Worm (Caenorhabditis elegans) whole organism, mixed stage, embryonic: ENCODE data around the gene F19H6.6.
A peak's percentile ranks its signal among the peaks of the same experiment; 100 is the strongest.

ENCODE experiments used
- M03D4.4 ChIP-seq: sonication (generic microtip); optimal IDR thresholded peaks from 2 replicates; lab custom pipeline; 2017; ENCODE audit warnings: mild to moderate bottlenecking, missing genetic modification characterization, missing compliant biosample characterization
- bed-3 ChIP-seq: fragments of 200-800 bp; sonication (Bioruptor generic); optimal IDR thresholded peaks from 3 replicates; lab custom pipeline; 2018; ENCODE audit warnings: mild to moderate bottlenecking, missing genetic modification characterization, moderate library complexity, missing compliant biosample characterization
- blmp-1 ChIP-seq: fragments of 150-350 bp; optimal IDR thresholded peaks from 2 replicates; lab custom pipeline; 2014; ENCODE audit warnings: missing biosample characterization, missing genetic modification characterization
- ceh-39 ChIP-seq: fragments of 150-350 bp; optimal IDR thresholded peaks from 2 replicates; lab custom pipeline; 2014; ENCODE audit warnings: missing biosample characterization, missing genetic modification characterization
- ceh-43 ChIP-seq: fragments of 200-800 bp; sonication (Bioruptor generic); optimal IDR thresholded peaks from 2 replicates; lab custom pipeline; 2018; ENCODE audit warnings: mild to moderate bottlenecking, missing genetic modification characterization, moderate library complexity, missing compliant biosample characterization
- ceh-83 ChIP-seq: fragments of 200-800 bp; sonication (Bioruptor generic); optimal IDR thresholded peaks from 2 replicates; lab custom pipeline; 2018; ENCODE audit warnings: mild to moderate bottlenecking, missing genetic modification characterization, missing compliant biosample characterization
- ces-1 ChIP-seq: fragments of 150-350 bp; optimal IDR thresholded peaks from 2 replicates; lab custom pipeline; 2014; ENCODE audit warnings: missing biosample characterization, missing genetic modification reagents, missing genetic modification characterization
- cnd-1 ChIP-seq: fragments of 200-800 bp; sonication (Bioruptor generic); optimal IDR thresholded peaks from 2 replicates; lab custom pipeline; 2018; ENCODE audit warnings: mild to moderate bottlenecking, missing genetic modification characterization, missing compliant biosample characterization
- drap-1 ChIP-seq: fragments of 200-800 bp; sonication (Bioruptor generic); optimal IDR thresholded peaks from 3 replicates; lab custom pipeline; 2018; ENCODE audit warnings: mild to moderate bottlenecking, missing genetic modification characterization, missing compliant biosample characterization
- elt-1 ChIP-seq: sonication (generic microtip); optimal IDR thresholded peaks from 2 replicates; lab custom pipeline; 2017; ENCODE audit warnings: missing genetic modification characterization, mild to moderate bottlenecking, missing compliant biosample characterization, antibody characterized with exemption, moderate library complexity, borderline replicate concordance; ENCODE audit not compliant: insufficient read depth
- elt-3 ChIP-seq: fragments of 150-350 bp; optimal IDR thresholded peaks from 2 replicates; lab custom pipeline; 2014; ENCODE audit warnings: missing biosample characterization, missing genetic modification characterization
- ham-2 ChIP-seq: fragments of 200-800 bp; sonication (Bioruptor generic); optimal IDR thresholded peaks from 2 replicates; lab custom pipeline; 2018; ENCODE audit warnings: mild to moderate bottlenecking, missing genetic modification characterization, missing compliant biosample characterization
- hlh-1 ChIP-seq: fragments of 150-350 bp; optimal IDR thresholded peaks from 2 replicates; lab custom pipeline; 2014; ENCODE audit warnings: missing biosample characterization, missing genetic modification reagents, missing genetic modification characterization
- lin-13 ChIP-seq: fragments of 150-350 bp; optimal IDR thresholded peaks from 2 replicates; lab custom pipeline; 2014; ENCODE audit warnings: missing biosample characterization, missing genetic modification characterization
- lin-32 ChIP-seq: fragments of 200-800 bp; sonication (Bioruptor generic); optimal IDR thresholded peaks from 2 replicates; lab custom pipeline; 2018; ENCODE audit warnings: mild to moderate bottlenecking, missing genetic modification characterization, missing compliant biosample characterization
- lsy-2 ChIP-seq: fragments of 150-350 bp; optimal IDR thresholded peaks from 2 replicates; lab custom pipeline; 2014; ENCODE audit warnings: missing biosample characterization, missing genetic modification characterization
- mab-5 ChIP-seq: fragments of 150-350 bp; optimal IDR thresholded peaks from 2 replicates; lab custom pipeline; 2014; ENCODE audit warnings: missing biosample characterization, missing genetic modification characterization
- mep-1 ChIP-seq: fragments of 150-350 bp; optimal IDR thresholded peaks from 2 replicates; lab custom pipeline; 2017; ENCODE audit warnings: missing biosample characterization, missing genetic modification reagents, missing genetic modification characterization, inconsistent platforms
- mls-2 ChIP-seq: sonication (generic microtip); optimal IDR thresholded peaks from 2 replicates; lab custom pipeline; 2016; ENCODE audit warnings: mild to moderate bottlenecking, missing genetic modification characterization, moderate library complexity, missing compliant biosample characterization
- nhr-12 ChIP-seq: fragments of 150-350 bp; optimal IDR thresholded peaks from 2 replicates; lab custom pipeline; 2014; ENCODE audit warnings: missing biosample characterization, missing genetic modification characterization
- nhr-2 ChIP-seq: fragments of 150-350 bp; optimal IDR thresholded peaks from 2 replicates; lab custom pipeline; 2014; ENCODE audit warnings: missing biosample characterization, missing genetic modification characterization
- nhr-237 ChIP-seq: fragments of 150-350 bp; optimal IDR thresholded peaks from 2 replicates; lab custom pipeline; 2014; ENCODE audit warnings: missing biosample characterization, missing genetic modification characterization
- nhr-28 ChIP-seq: fragments of 150-350 bp; optimal IDR thresholded peaks from 2 replicates; lab custom pipeline; 2014; ENCODE audit warnings: missing biosample characterization, missing genetic modification characterization
- nhr-76 ChIP-seq: sonication (generic microtip); optimal IDR thresholded peaks from 2 replicates; lab custom pipeline; 2017; ENCODE audit warnings: missing biosample characterization, missing genetic modification characterization
- pha-4 ChIP-seq: fragments of 150-350 bp; optimal IDR thresholded peaks from 2 replicates; lab custom pipeline; 2018; ENCODE audit warnings: missing biosample characterization, missing genetic modification reagents, missing genetic modification characterization
- sem-2 ChIP-seq: fragments of 200-800 bp; sonication (Bioruptor generic); optimal IDR thresholded peaks from 2 replicates; lab custom pipeline; 2018; ENCODE audit warnings: mild to moderate bottlenecking, missing genetic modification characterization, missing compliant biosample characterization
- snpc-4 ChIP-seq: fragments of 150-350 bp; optimal IDR thresholded peaks from 2 replicates; lab custom pipeline; 2014; ENCODE audit warnings: missing biosample characterization, missing genetic modification characterization
- tbx-8 ChIP-seq: fragments of 200-800 bp; sonication (Bioruptor generic); optimal IDR thresholded peaks from 2 replicates; lab custom pipeline; 2018; ENCODE audit warnings: mild to moderate bottlenecking, missing genetic modification characterization, moderate library complexity, missing compliant biosample characterization
- unc-120 ChIP-seq: sonication (generic microtip); optimal IDR thresholded peaks from 2 replicates; lab custom pipeline; 2017; ENCODE audit warnings: missing genetic modification characterization, missing compliant biosample characterization; ENCODE audit not compliant: poor library complexity, severe bottlenecking
- unc-39 ChIP-seq: fragments of 150-350 bp; optimal IDR thresholded peaks from 2 replicates; lab custom pipeline; 2014; ENCODE audit warnings: missing biosample characterization, missing genetic modification characterization
- unc-62 ChIP-seq: fragments of 150-350 bp; optimal IDR thresholded peaks from 2 replicates; lab custom pipeline; 2014; ENCODE audit warnings: missing biosample characterization, missing genetic modification reagents, missing genetic modification characterization
- ztf-11 ChIP-seq: fragments of 150-350 bp; optimal IDR thresholded peaks from 2 replicates; lab custom pipeline; 2014; ENCODE audit warnings: missing biosample characterization, missing genetic modification characterization

Gene F19H6.6

ce11 chrX:12375783-12376182 is 15.2 kb downstream of the F19H6.6 start:
- TF ChIP-seq ces-1: no peak

ce11 chrX:12378293-12378692 is 17.7 kb downstream of the F19H6.6 start, which contains the start of gene glb-13:
Gene glb-13 (minus strand): TSS chrX:12378393.
- TF ChIP-seq bed-3 (GFP tag; lab: Kevin White, UChicago) (no peak), elt-3 (tag; lab: Kevin White, UChicago) (no peak), blmp-1 (tag; lab: Kevin White, UChicago) (no peak), M03D4.4 (tag; lab: Kevin White, UChicago) (no peak), cnd-1 (tag; lab: Kevin White, UChicago) (no peak), ztf-11 (tag; lab: Kevin White, UChicago) (no peak), unc-62 (GFP tag; lab: Kevin White, UChicago) (no peak), tbx-8 (GFP tag; lab: Kevin White, UChicago) (no peak), nhr-12 (tag; lab: Kevin White, UChicago) (no peak), lsy-2 (no peak), mep-1 (tag; lab: Kevin White, UChicago) (no peak), mab-5 (tag; lab: Kevin White, UChicago) (no peak), pha-4 (tag; lab: Kevin White, UChicago) (no peak), drap-1 (GFP tag; lab: Kevin White, UChicago) (no peak)

DNA sequence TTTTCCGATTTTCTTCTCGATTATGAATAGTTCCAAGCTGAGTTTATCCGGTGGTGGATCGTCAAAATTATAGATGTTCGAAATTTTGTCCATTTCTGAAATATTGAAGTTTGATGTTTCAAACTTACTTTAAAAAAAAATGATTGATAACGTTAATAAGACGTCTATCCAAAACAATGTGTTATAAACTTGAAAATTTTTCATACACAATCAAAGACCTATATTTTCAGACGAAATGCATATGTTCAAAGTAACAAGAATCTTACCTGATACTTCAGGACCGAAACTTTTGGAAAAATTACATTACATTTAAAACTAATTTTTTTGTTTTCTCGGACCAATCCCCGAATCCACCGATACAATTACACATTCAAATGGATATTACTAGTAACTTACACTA is 30.8 kb downstream of the F19H6.6 start, which contains the start of gene nekl-3:
Gene nekl-3 (minus strand): TSS at position 101 of the 400 bp plus-strand sequence.
- no peak for TF ChIP-seq lsy-2
- no peak for TF ChIP-seq nhr-2 (tag; lab: Kevin White, UChicago)
- TF ChIP-seq ceh-39 (tag; lab: Kevin White, UChicago): no peak
- no peak for TF ChIP-seq blmp-1 (tag; lab: Kevin White, UChicago)
- no peak for TF ChIP-seq unc-62 (GFP tag; lab: Kevin White, UChicago)
- TF ChIP-seq pha-4 (tag; lab: Kevin White, UChicago): no peak
- no peak for TF ChIP-seq lin-13 (tag; lab: Kevin White, UChicago)

- TF ChIP-seq nhr-76 (tag; lab: Kevin White, UChicago) (no peak), ham-2 (GFP tag; lab: Kevin White, UChicago) (peak; percentile 47), blmp-1 (tag; lab: Kevin White, UChicago) (no peak), lin-13 (tag; lab: Kevin White, UChicago) (peak; percentile 90), mep-1 (tag; lab: Kevin White, UChicago) (peak; percentile 93), ztf-11 (tag; lab: Kevin White, UChicago) (no peak), drap-1 (GFP tag; lab: Kevin White, UChicago) (no peak), cnd-1 (tag; lab: Kevin White, UChicago) (peak; percentile 47), snpc-4 (tag; lab: Kevin White, UChicago) (no peak), bed-3 (GFP tag; lab: Kevin White, UChicago) (no peak), mab-5 (tag; lab: Kevin White, UChicago) (peak; percentile 24), M03D4.4 (tag; lab: Kevin White, UChicago) (peak; percentile 38), lsy-2 (peak; percentile 66), sem-2 (no peak), unc-39 (tag; lab: Kevin White, UChicago) (no peak), mls-2 (tag; lab: Kevin White, UChicago) (peak; percentile 66), nhr-237 (tag; lab: Kevin White, UChicago) (peak; percentile 85), unc-120 (peak; percentile 67), ceh-39 (tag; lab: Kevin White, UChicago) (no peak), ceh-83 (GFP tag; lab: Kevin White, UChicago) (no peak), lin-32 (peak; percentile 70), hlh-1 (peak; percentile 83), ceh-43 (GFP tag; lab: Kevin White, UChicago) (no peak), ces-1 (peak; percentile 48), pha-4 (tag; lab: Kevin White, UChicago) (peak; percentile 96), nhr-2 (tag; lab: Kevin White, UChicago) (peak; percentile 69), unc-62 (GFP tag; lab: Kevin White, UChicago) (peak; percentile 76), nhr-28 (tag; lab: Kevin White, UChicago) (no peak), elt-1 (tag; lab: Kevin White, UChicago) (no peak)
Measured at ce11 chrX:12393786-12394308, 33.2 kb downstream of the F19H6.6 start, which contains the start of gene F17E5.2. Gene F17E5.2 (plus strand): TSS chrX:12394258.
